Worm (Caenorhabditis elegans) whole organism, young adult: ENCODE data around the gene nuo-5.
A peak's percentile ranks its signal among the peaks of the same experiment; 100 is the strongest.

ENCODE experiments used
- B0019.2 ChIP-seq: fragments of 200-800 bp; sonication (Bioruptor generic); conservative IDR thresholded peaks from 2 replicates; pipeline ENCODE4 v1.3.6; 2022; ENCODE audit warnings: missing genetic modification reagents, missing genetic modification characterization, missing compliant biosample characterization
- B0261.1 ChIP-seq: sonication (generic microtip); optimal IDR thresholded peaks from 2 replicates; lab custom pipeline; 2016; ENCODE audit warnings: mild to moderate bottlenecking, missing genetic modification characterization, moderate library complexity, missing compliant biosample characterization
- B0336.3 ChIP-seq: fragments of 200-800 bp; sonication (Bioruptor generic); IDR thresholded peaks from 2 replicates; pipeline ENCODE4 v1.3.6; 2022; ENCODE audit warnings: missing genetic modification characterization, missing compliant biosample characterization
- C06A6.2 ChIP-seq: fragments of 200-800 bp; sonication (Bioruptor generic); conservative IDR thresholded peaks from 2 replicates; pipeline ENCODE4 v1.3.6; 2022; ENCODE audit warnings: missing genetic modification characterization, missing compliant biosample characterization
- C17E4.6 ChIP-seq: fragments of 200-800 bp; sonication (Bioruptor generic); IDR thresholded peaks from 2 replicates; pipeline ENCODE4 v1.3.6; 2022; ENCODE audit warnings: missing genetic modification reagents, missing genetic modification characterization, missing compliant biosample characterization
- F22D6.2 ChIP-seq: sonication (generic microtip); optimal IDR thresholded peaks from 2 replicates; lab custom pipeline; 2016; ENCODE audit warnings: mild to moderate bottlenecking, missing genetic modification characterization, missing compliant biosample characterization
- F23B12.7 ChIP-seq: sonication (generic microtip); optimal IDR thresholded peaks from 2 replicates; lab custom pipeline; 2017; ENCODE audit warnings: missing genetic modification characterization, mild to moderate bottlenecking, missing compliant biosample characterization, antibody characterized with exemption, moderate library complexity; ENCODE audit not compliant: insufficient read depth
- F33H1.4 ChIP-seq: fragments of 200-800 bp; sonication (Bioruptor generic); IDR thresholded peaks from 2 replicates; pipeline ENCODE4 v1.3.6; 2022; ENCODE audit warnings: missing genetic modification reagents, missing genetic modification characterization, missing compliant biosample characterization
- F52B5.7 ChIP-seq: sonication (generic microtip); optimal IDR thresholded peaks from 2 replicates; lab custom pipeline; 2016; ENCODE audit warnings: mild to moderate bottlenecking, missing genetic modification characterization, missing compliant biosample characterization
- F55B11.4 ChIP-seq: sonication (generic microtip); optimal IDR thresholded peaks from 2 replicates; lab custom pipeline; 2016; ENCODE audit warnings: missing compliant biosample characterization, missing genetic modification characterization, borderline replicate concordance; ENCODE audit not compliant: insufficient read depth
- K11D2.4 ChIP-seq: fragments of 200-800 bp; sonication (Bioruptor generic); IDR thresholded peaks from 2 replicates; pipeline ENCODE4 v1.3.6; 2022; ENCODE audit warnings: missing genetic modification reagents, missing genetic modification characterization, missing compliant biosample characterization
- T07F8.4 ChIP-seq: sonication (generic microtip); optimal IDR thresholded peaks from 2 replicates; lab custom pipeline; 2016; ENCODE audit warnings: mild to moderate bottlenecking, missing genetic modification characterization, moderate library complexity, missing compliant biosample characterization
- Y53G8AR.9 ChIP-seq: fragments of 200-800 bp; sonication (Bioruptor generic); conservative IDR thresholded peaks from 2 replicates; pipeline ENCODE4 v1.3.6; 2022; ENCODE audit warnings: missing genetic modification reagents, missing genetic modification characterization, missing compliant biosample characterization
- Y67H2A.10 ChIP-seq: fragments of 200-800 bp; sonication (Bioruptor generic); conservative IDR thresholded peaks from 2 replicates; pipeline ENCODE4 v1.3.6; 2022; ENCODE audit warnings: missing genetic modification reagents, missing genetic modification characterization, missing compliant biosample characterization
- aptf-2 ChIP-seq: fragments of 200-800 bp; sonication (Bioruptor generic); conservative IDR thresholded peaks from 2 replicates; pipeline ENCODE4 v1.3.6; 2022; ENCODE audit warnings: missing genetic modification reagents, missing genetic modification characterization, missing compliant biosample characterization
- athp-1 ChIP-seq: sonication (generic microtip); optimal IDR thresholded peaks from 2 replicates; lab custom pipeline; 2017; ENCODE audit warnings: mild to moderate bottlenecking, missing genetic modification characterization, missing compliant biosample characterization
- attf-5 ChIP-seq: fragments of 200-800 bp; sonication (Bioruptor generic); optimal IDR thresholded peaks from 2 replicates; lab custom pipeline; 2018; ENCODE audit warnings: mild to moderate bottlenecking, missing genetic modification characterization, missing compliant biosample characterization
- ceh-40 ChIP-seq: fragments of 200-800 bp; sonication (Bioruptor generic); IDR thresholded peaks from 2 replicates; pipeline ENCODE4 v1.3.6; 2022; ENCODE audit warnings: missing genetic modification characterization, missing compliant biosample characterization
- dox-1 ChIP-seq: fragments of 200-800 bp; sonication (Bioruptor generic); IDR thresholded peaks from 2 replicates; pipeline ENCODE4 v1.3.6; 2022; ENCODE audit warnings: missing genetic modification reagents, missing genetic modification characterization, missing compliant biosample characterization
- dpff-1 ChIP-seq: sonication (generic microtip); optimal IDR thresholded peaks from 2 replicates; lab custom pipeline; 2017; ENCODE audit warnings: mild to moderate bottlenecking, missing genetic modification characterization, missing compliant biosample characterization
- hlh-26 ChIP-seq: fragments of 200-800 bp; sonication (Bioruptor generic); conservative IDR thresholded peaks from 2 replicates; pipeline ENCODE4 v1.3.6; 2022; ENCODE audit warnings: missing genetic modification reagents, missing genetic modification characterization, missing compliant biosample characterization
- hrde-1 ChIP-seq: sonication (generic microtip); optimal IDR thresholded peaks from 2 replicates; lab custom pipeline; 2016; ENCODE audit warnings: missing genetic modification characterization, mild to moderate bottlenecking, missing compliant biosample characterization, moderate library complexity, missing genotype, missing genetic modification reagents, borderline replicate concordance
- let-526 ChIP-seq: fragments of 200-800 bp; sonication (Bioruptor generic); IDR thresholded peaks from 2 replicates; pipeline ENCODE4 v1.3.6; 2022; ENCODE audit warnings: missing genetic modification reagents, missing genetic modification characterization, missing compliant biosample characterization
- let-607 ChIP-seq, 2 experiments: fragments of 200-800 bp in 1 of 2; sonication (Bioruptor generic) in 1 of 2; sonication (generic microtip) in 1 of 2; optimal IDR thresholded peaks; 2 replicates each; lab custom pipeline; 2016 to 2018; ENCODE audit warnings: mild to moderate bottlenecking in 2 of 2, missing compliant biosample characterization in 2 of 2, missing genetic modification characterization in 2 of 2, moderate library complexity in 2 of 2, missing genotype in 1 of 2
- lin-26 ChIP-seq: fragments of 200-800 bp; sonication (Bioruptor generic); IDR thresholded peaks from 2 replicates; pipeline ENCODE4 v1.3.6; 2022; ENCODE audit warnings: missing genetic modification reagents, missing genetic modification characterization, missing compliant biosample characterization
- lin-54 ChIP-seq: fragments of 200-800 bp; sonication (Bioruptor generic); optimal IDR thresholded peaks from 2 replicates; lab custom pipeline; 2018; ENCODE audit warnings: mild to moderate bottlenecking, missing genetic modification characterization, missing compliant biosample characterization
- madf-10 ChIP-seq: sonication (generic microtip); optimal IDR thresholded peaks from 2 replicates; lab custom pipeline; 2016; ENCODE audit warnings: mild to moderate bottlenecking, missing genetic modification characterization, missing compliant biosample characterization
- madf-6 ChIP-seq: fragments of 200-800 bp; sonication (Bioruptor generic); IDR thresholded peaks from 2 replicates; pipeline ENCODE4 v1.3.6; 2022; ENCODE audit warnings: missing genetic modification reagents, missing genetic modification characterization, missing compliant biosample characterization
- madf-8 ChIP-seq: fragments of 200-800 bp; sonication (Bioruptor generic); conservative IDR thresholded peaks from 2 replicates; pipeline ENCODE4 v1.3.6; 2022; ENCODE audit warnings: missing genetic modification reagents, missing genetic modification characterization, missing compliant biosample characterization
- mcd-1 ChIP-seq: fragments of 200-800 bp; sonication (Bioruptor generic); IDR thresholded peaks from 2 replicates; pipeline ENCODE4 v1.3.6; 2022; ENCODE audit warnings: missing genetic modification reagents, missing genetic modification characterization, missing compliant biosample characterization
- mes-4 ChIP-seq: sonication (generic microtip); optimal IDR thresholded peaks from 2 replicates; lab custom pipeline; 2016; ENCODE audit warnings: missing genotype, missing genetic modification characterization, missing compliant biosample characterization
- nfya-2 ChIP-seq: fragments of 200-800 bp; sonication (Bioruptor generic); IDR thresholded peaks from 2 replicates; pipeline ENCODE4 v1.3.6; 2022; ENCODE audit warnings: missing genetic modification reagents, missing genetic modification characterization, missing compliant biosample characterization
- nhr-120 ChIP-seq: fragments of 200-800 bp; sonication (Bioruptor generic); IDR thresholded peaks from 2 replicates; pipeline ENCODE4 v1.3.6; 2022; ENCODE audit warnings: missing genetic modification characterization, missing compliant biosample characterization
- nhr-90 ChIP-seq: sonication (generic microtip); optimal IDR thresholded peaks from 2 replicates; lab custom pipeline; 2016; ENCODE audit warnings: missing genotype, mild to moderate bottlenecking, missing genetic modification characterization, missing compliant biosample characterization
- pbrm-1 ChIP-seq: fragments of 200-800 bp; sonication (Bioruptor generic); IDR thresholded peaks from 2 replicates; pipeline ENCODE4 v1.3.6; 2022; ENCODE audit warnings: missing genetic modification reagents, missing genetic modification characterization, missing compliant biosample characterization
- pha-4 ChIP-seq: fragments of 150-350 bp; sonication (generic microtip); optimal IDR thresholded peaks from 2 replicates; lab custom pipeline; 2014; ENCODE audit warnings: missing biosample characterization, missing genetic modification reagents, missing genetic modification characterization
- rec-8 ChIP-seq, 2 experiments: sonication (generic microtip); optimal IDR thresholded peaks; 2 replicates each; lab custom pipeline; 2016; ENCODE audit warnings: mild to moderate bottlenecking in 2 of 2, missing genetic modification characterization in 2 of 2, missing genetic modification reagents in 2 of 2, missing genotype in 2 of 2, missing biosample characterization in 1 of 2, missing compliant biosample characterization in 1 of 2, moderate library complexity in 1 of 2
- unc-130 ChIP-seq: sonication (generic microtip); optimal IDR thresholded peaks from 2 replicates; lab custom pipeline; 2016; ENCODE audit warnings: missing genetic modification reagents, missing genetic modification characterization, missing compliant biosample characterization
- xnd-1 ChIP-seq: sonication (generic microtip); optimal IDR thresholded peaks from 2 replicates; lab custom pipeline; 2016; ENCODE audit warnings: missing genotype, missing genetic modification reagents, missing genetic modification characterization, missing compliant biosample characterization
- ztf-18 ChIP-seq: sonication (generic microtip); optimal IDR thresholded peaks from 2 replicates; lab custom pipeline; 2016; ENCODE audit warnings: missing genotype, mild to moderate bottlenecking, missing genetic modification characterization, missing compliant biosample characterization
- ztf-22 ChIP-seq: fragments of 200-800 bp; sonication (Bioruptor generic); optimal IDR thresholded peaks from 2 replicates; lab custom pipeline; 2018; ENCODE audit warnings: mild to moderate bottlenecking, missing genetic modification characterization, moderate library complexity, missing compliant biosample characterization
- ztf-26 ChIP-seq: sonication (generic microtip); optimal IDR thresholded peaks from 2 replicates; lab custom pipeline; 2017; ENCODE audit warnings: missing genetic modification characterization, missing compliant biosample characterization
- ztf-6 ChIP-seq: fragments of 200-800 bp; sonication (Bioruptor generic); IDR thresholded peaks from 2 replicates; pipeline ENCODE4 v1.3.6; 2022; ENCODE audit warnings: missing genetic modification reagents, missing genetic modification characterization, missing compliant biosample characterization

nuo-5 gene

ce11 chrV:2698826-2699225 lies at the start of gene nuo-5:
nuo-5 (plus strand) TSS chrV:2698972.
- no peak for TF ChIP-seq B0261.1 (tag; lab: Kevin White, UChicago)
- TF ChIP-seq hlh-26 (GFP tag; lab: Robert Waterston, UW) = no peak
- TF ChIP-seq ztf-26 = no peak
- TF ChIP-seq nhr-120 (GFP tag; lab: Robert Waterston, UW) = 0 out of 2 replicates have a peak, but pooled peaks have one; percentile 37
- no peak for TF ChIP-seq ztf-6 (GFP tag; lab: Robert Waterston, UW)
- no peak for TF ChIP-seq F22D6.2
- TF ChIP-seq B0019.2 (GFP tag; lab: Robert Waterston, UW) = no peak
- peak; percentile 32; the same call in 1 of the 2 replicates for TF ChIP-seq madf-6 (GFP tag; lab: Robert Waterston, UW)
- peak; percentile 31 for TF ChIP-seq athp-1 (tag; lab: Kevin White, UChicago)
- no peak for TF ChIP-seq mes-4 (tag; lab: Kevin White, UChicago)
- TF ChIP-seq Y53G8AR.9 = 0 out of 2 replicates have a peak, but pooled peaks have one; percentile 33
- TF ChIP-seq dox-1 (GFP tag; lab: Robert Waterston, UW) = no peak
- TF ChIP-seq lin-54 (GFP tag; lab: Kevin White, UChicago) = peak; percentile 7
- no peak for TF ChIP-seq nhr-90 (tag; lab: Kevin White, UChicago)
- TF ChIP-seq pbrm-1 = no peak
- no peak for TF ChIP-seq pha-4 (tag; lab: Kevin White, UChicago)
- no peak for TF ChIP-seq F23B12.7 (tag; lab: Kevin White, UChicago)
- peak; percentile 51 for TF ChIP-seq mcd-1 (GFP tag; lab: Robert Waterston, UW)
- TF ChIP-seq let-607 (tag; optimal IDR thresholded peaks at IDR 0.05; lab: Kevin White, UChicago) = no peak
- no peak for TF ChIP-seq dpff-1 (tag; lab: Kevin White, UChicago)
- no peak for TF ChIP-seq F55B11.4 (tag; lab: Kevin White, UChicago)
- peak; percentile 50 for TF ChIP-seq F52B5.7
- TF ChIP-seq F33H1.4 (GFP tag; lab: Robert Waterston, UW) = no peak
- TF ChIP-seq ztf-18 (tag; lab: Kevin White, UChicago) = no peak
- TF ChIP-seq B0336.3 (GFP tag; lab: Robert Waterston, UW) = 0 out of 2 replicates have a peak, but pooled peaks have one; percentile 46
- no peak for TF ChIP-seq lin-26 (GFP tag; lab: Robert Waterston, UW)
- TF ChIP-seq aptf-2 = no peak
- no peak for TF ChIP-seq ztf-22 (GFP tag; lab: Kevin White, UChicago)
- TF ChIP-seq nfya-2 (GFP tag; lab: Robert Waterston, UW) = no peak
- TF ChIP-seq K11D2.4 (GFP tag; lab: Robert Waterston, UW) = no peak
- TF ChIP-seq C06A6.2 = no peak
- TF ChIP-seq Y67H2A.10 (GFP tag; lab: Robert Waterston, UW) = no peak
- no peak for TF ChIP-seq ceh-40 (GFP tag; lab: Robert Waterston, UW)
- no peak for TF ChIP-seq attf-5 (GFP tag; lab: Kevin White, UChicago)
- no peak for TF ChIP-seq madf-10 (tag; lab: Kevin White, UChicago)
- no peak for TF ChIP-seq C17E4.6 (GFP tag; lab: Robert Waterston, UW)
- no peak for TF ChIP-seq T07F8.4
- TF ChIP-seq xnd-1 (tag; lab: Kevin White, UChicago) = no peak
- no peak for TF ChIP-seq rec-8 (tag; optimal IDR thresholded peaks at IDR 0.05; lab: Kevin White, UChicago)
- TF ChIP-seq unc-130 (GFP tag; lab: Kevin White, UChicago) = no peak
- no peak for TF ChIP-seq madf-8
- TF ChIP-seq hrde-1 (tag; lab: Kevin White, UChicago) = no peak
- no peak for TF ChIP-seq let-526
